Fruit fly (Drosophila melanogaster) whole organism, embryonic: ENCODE results near the gene CG7565.
A peak's percentile ranks its signal among the peaks of the same experiment; 100 is the strongest.

ENCODE experiments used
- Bteb2 ChIP-seq: fragments of 200-800 bp; sonication (Bioruptor generic); optimal IDR thresholded peaks from 2 replicates; lab custom pipeline; 2016; ENCODE audit warnings: missing biosample characterization, missing genetic modification characterization
- CG10147 ChIP-seq: fragments of 200-800 bp; sonication (Bioruptor generic); optimal IDR thresholded peaks from 2 replicates; lab custom pipeline; 2019; ENCODE audit warnings: missing biosample characterization, mild to moderate bottlenecking, missing genetic modification characterization, moderate library complexity
- CG1024 ChIP-seq: fragments of 200-800 bp; sonication (Bioruptor generic); IDR thresholded peaks from 2 replicates; pipeline ENCODE4 v1.3.6; 2022; ENCODE audit warnings: missing biosample characterization, missing genetic modification characterization
- CG11398 ChIP-seq: fragments of 200-800 bp; sonication (Bioruptor generic); optimal IDR thresholded peaks from 2 replicates; lab custom pipeline; 2016; ENCODE audit warnings: missing biosample characterization, missing genetic modification characterization
- CG11560 ChIP-seq: fragments of 200-800 bp; sonication (Bioruptor generic); IDR thresholded peaks from 3 replicates; pipeline ENCODE4 v1.3.6; 2022; ENCODE audit warnings: missing biosample characterization, missing genetic modification characterization
- CG11696 ChIP-seq: fragments of 200-800 bp; sonication (Bioruptor generic); IDR thresholded peaks from 2 replicates; pipeline ENCODE4 v1.3.6; 2022; ENCODE audit warnings: missing biosample characterization, missing genetic modification characterization
- CG12104 ChIP-seq: fragments of 200-800 bp; sonication (Bioruptor generic); optimal IDR thresholded peaks from 3 replicates; lab custom pipeline; 2016; ENCODE audit warnings: missing biosample characterization, missing genetic modification characterization
- CG12219 ChIP-seq: fragments of 200-800 bp; sonication (Bioruptor generic); optimal IDR thresholded peaks from 3 replicates; lab custom pipeline; 2018; ENCODE audit warnings: missing biosample characterization, mild to moderate bottlenecking, missing genetic modification characterization
- CG14710 ChIP-seq: fragments of 200-800 bp; sonication (Bioruptor generic); optimal IDR thresholded peaks from 3 replicates; lab custom pipeline; 2019; ENCODE audit warnings: missing biosample characterization, mild to moderate bottlenecking, missing genetic modification characterization, moderate library complexity
- CG15011 ChIP-seq: fragments of 200-800 bp; sonication (Bioruptor generic); optimal IDR thresholded peaks from 3 replicates; lab custom pipeline; 2018; ENCODE audit warnings: missing biosample characterization, mild to moderate bottlenecking, missing genetic modification characterization
- CG15269 ChIP-seq: fragments of 200-800 bp; sonication (Bioruptor generic); optimal IDR thresholded peaks from 2 replicates; lab custom pipeline; 2018; ENCODE audit warnings: missing biosample characterization, mild to moderate bottlenecking, missing genetic modification characterization, moderate library complexity
- CG15696 ChIP-seq: fragments of 200-800 bp; sonication (Bioruptor generic); optimal IDR thresholded peaks from 2 replicates; lab custom pipeline; 2019; ENCODE audit warnings: missing biosample characterization, mild to moderate bottlenecking, missing genetic modification characterization, moderate library complexity
- CG16815 ChIP-seq: fragments of 200-800 bp; sonication (Bioruptor generic); optimal IDR thresholded peaks from 3 replicates; lab custom pipeline; 2017; ENCODE audit warnings: missing biosample characterization, mild to moderate bottlenecking, missing genetic modification characterization
- CG17359 ChIP-seq: fragments of 200-800 bp; sonication (Bioruptor generic); optimal IDR thresholded peaks from 3 replicates; lab custom pipeline; 2018; ENCODE audit warnings: missing biosample characterization, mild to moderate bottlenecking, missing genetic modification characterization, moderate library complexity
- CG1832 ChIP-seq: fragments of 200-800 bp; sonication (Bioruptor generic); optimal IDR thresholded peaks from 2 replicates; lab custom pipeline; 2017; ENCODE audit warnings: missing biosample characterization, mild to moderate bottlenecking, missing genetic modification characterization, inconsistent platforms
- CG18476 ChIP-seq: fragments of 200-800 bp; sonication (Bioruptor generic); optimal IDR thresholded peaks from 2 replicates; lab custom pipeline; 2016; ENCODE audit warnings: missing biosample characterization, mild to moderate bottlenecking, missing genetic modification characterization
- CG2129 ChIP-seq: fragments of 200-800 bp; sonication (Bioruptor generic); IDR thresholded peaks from 2 replicates; pipeline ENCODE4 v1.3.6; 2022; ENCODE audit warnings: missing biosample characterization, missing genetic modification characterization; ENCODE audit not compliant: partially characterized antibody
- CG2712 ChIP-seq: fragments of 200-800 bp; optimal IDR thresholded peaks from 3 replicates; lab custom pipeline; 2019; ENCODE audit warnings: missing biosample characterization, mild to moderate bottlenecking, missing genetic modification characterization, moderate library complexity
- CG31365 ChIP-seq: fragments of 200-800 bp; sonication (Bioruptor generic); optimal IDR thresholded peaks from 2 replicates; lab custom pipeline; 2018; ENCODE audit warnings: missing biosample characterization, mild to moderate bottlenecking, missing genetic modification characterization
- CG31388 ChIP-seq: fragments of 200-800 bp; sonication (Bioruptor generic); optimal IDR thresholded peaks from 2 replicates; lab custom pipeline; 2016; ENCODE audit warnings: missing biosample characterization, missing genetic modification characterization
- CG34224 ChIP-seq: fragments of 200-800 bp; sonication (Bioruptor generic); IDR thresholded peaks from 3 replicates; pipeline ENCODE4 v1.3.6; 2022; ENCODE audit warnings: missing biosample characterization, missing genetic modification characterization; ENCODE audit not compliant: partially characterized antibody
- CG4328 ChIP-seq: fragments of 200-800 bp; sonication (Bioruptor generic); optimal IDR thresholded peaks from 3 replicates; lab custom pipeline; 2017; ENCODE audit warnings: missing biosample characterization, missing genetic modification reagents, missing genetic modification characterization
- CG4617 ChIP-seq: fragments of 200-800 bp; sonication (Bioruptor generic); optimal IDR thresholded peaks from 3 replicates; lab custom pipeline; 2016; ENCODE audit warnings: missing biosample characterization, missing genetic modification characterization, borderline replicate concordance
- CG8290 ChIP-seq, 3 experiments: fragments of 200-800 bp; sonication (Bioruptor generic); optimal IDR thresholded peaks; 2 replicates each; lab custom pipeline; 2016 to 2019; ENCODE audit warnings: missing biosample characterization in 3 of 3, missing genetic modification characterization in 3 of 3, mild to moderate bottlenecking in 2 of 3, moderate library complexity in 1 of 3
- CG8388 ChIP-seq: fragments of 200-800 bp; sonication (Bioruptor generic); optimal IDR thresholded peaks from 2 replicates; lab custom pipeline; 2019; ENCODE audit warnings: missing biosample characterization, mild to moderate bottlenecking, missing genetic modification characterization, moderate library complexity
- CrebB ChIP-seq: fragments of 200-800 bp; sonication (Bioruptor generic); optimal IDR thresholded peaks from 3 replicates; lab custom pipeline; 2018; ENCODE audit warnings: missing biosample characterization, mild to moderate bottlenecking, missing genetic modification characterization
- D19A ChIP-seq: fragments of 200-800 bp; optimal IDR thresholded peaks from 3 replicates; lab custom pipeline; 2019; ENCODE audit warnings: missing biosample characterization, mild to moderate bottlenecking, missing genetic modification characterization, moderate library complexity
- Dbx ChIP-seq: fragments of 200-800 bp; sonication (Bioruptor generic); IDR thresholded peaks from 3 replicates; pipeline ENCODE4 v1.3.6; 2022; ENCODE audit warnings: missing biosample characterization, missing genetic modification characterization
- E2f1 ChIP-seq: fragments of 200-800 bp; sonication (Bioruptor generic); IDR thresholded peaks from 2 replicates; pipeline ENCODE4 v1.3.6; 2022; ENCODE audit warnings: missing biosample characterization, missing genetic modification characterization
- Hr51 ChIP-seq, 2 experiments: fragments of 200-800 bp; sonication (Bioruptor generic); optimal IDR thresholded peaks; 2 replicates in 1 of 2; 3 replicates in 1 of 2; lab custom pipeline; 2016 to 2018; ENCODE audit warnings: missing biosample characterization in 2 of 2, missing genetic modification characterization in 2 of 2, mild to moderate bottlenecking in 1 of 2, moderate library complexity in 1 of 2
- Nf-YA ChIP-seq: fragments of 200-800 bp; sonication (Bioruptor generic); IDR thresholded peaks from 2 replicates; pipeline ENCODE4 v1.3.6; 2022; ENCODE audit warnings: missing biosample characterization, missing genetic modification characterization
- NfI ChIP-seq: fragments of 200-800 bp; sonication (Bioruptor generic); optimal IDR thresholded peaks from 3 replicates; lab custom pipeline; 2018; ENCODE audit warnings: missing biosample characterization, mild to moderate bottlenecking, missing genetic modification characterization, moderate library complexity
- PHDP ChIP-seq: fragments of 200-800 bp; sonication (Bioruptor generic); optimal IDR thresholded peaks from 3 replicates; lab custom pipeline; 2018; ENCODE audit warnings: missing biosample characterization, mild to moderate bottlenecking, missing genetic modification characterization, moderate library complexity
- Six4 ChIP-seq: fragments of 200-800 bp; sonication (Bioruptor generic); optimal IDR thresholded peaks from 2 replicates; lab custom pipeline; 2016; ENCODE audit warnings: missing biosample characterization, missing genetic modification characterization
- Sox100B ChIP-seq: fragments of 200-800 bp; sonication (Bioruptor generic); optimal IDR thresholded peaks from 3 replicates; lab custom pipeline; 2018; ENCODE audit warnings: missing biosample characterization, mild to moderate bottlenecking, missing genetic modification characterization
- cato ChIP-seq: fragments of 200-800 bp; sonication (Bioruptor generic); optimal IDR thresholded peaks from 2 replicates; lab custom pipeline; 2016; ENCODE audit warnings: missing biosample characterization, missing genetic modification characterization, borderline replicate concordance
- ci ChIP-seq: fragments of 200-800 bp; sonication (Bioruptor generic); IDR thresholded peaks from 3 replicates; pipeline ENCODE4 v1.3.6; 2022; ENCODE audit warnings: missing biosample characterization, missing genetic modification characterization
- gro ChIP-seq: fragments of 200-800 bp; sonication (Bioruptor generic); optimal IDR thresholded peaks from 2 replicates; lab custom pipeline; 2016; ENCODE audit warnings: missing biosample characterization, missing genetic modification characterization
- hth ChIP-seq: fragments of >200 bp; optimal IDR thresholded peaks from 2 replicates; lab custom pipeline; 2017; ENCODE audit warnings: inconsistent platforms
- ken ChIP-seq: fragments of 200-800 bp; sonication (Bioruptor generic); IDR thresholded peaks from 3 replicates; pipeline ENCODE4 v1.3.6; 2022; ENCODE audit warnings: missing biosample characterization, missing genetic modification characterization
- lbe ChIP-seq: fragments of 200-800 bp; sonication (Bioruptor generic); optimal IDR thresholded peaks from 2 replicates; lab custom pipeline; 2016; ENCODE audit warnings: missing biosample characterization, mild to moderate bottlenecking, missing genetic modification characterization
- p53 ChIP-seq: fragments of 200-800 bp; sonication (Bioruptor generic); optimal IDR thresholded peaks from 2 replicates; lab custom pipeline; 2016; ENCODE audit warnings: missing biosample characterization, missing genetic modification characterization
- run ChIP-seq: fragments of 200-800 bp; sonication (Bioruptor generic); optimal IDR thresholded peaks from 3 replicates; lab custom pipeline; 2018; ENCODE audit warnings: missing biosample characterization, mild to moderate bottlenecking, missing genetic modification characterization
- sc ChIP-seq, 3 experiments: fragments of >200 bp in 2 of 3; fragments of 200-800 bp in 1 of 3; sonication (Bioruptor generic) in 1 of 3; optimal IDR thresholded peaks; 2 replicates in 2 of 3; 3 replicates in 1 of 3; lab custom pipeline; 2017; ENCODE audit warnings: mild to moderate bottlenecking in 1 of 3, missing biosample characterization in 1 of 3, missing genetic modification characterization in 1 of 3, missing genetic modification reagents in 1 of 3
- sens ChIP-seq: fragments of 200-800 bp; sonication (Bioruptor generic); peaks from one replicate; lab custom pipeline; 2016; ENCODE audit warnings: missing biosample characterization, missing genetic modification characterization
- tna ChIP-seq: fragments of 200-800 bp; sonication (Bioruptor generic); IDR thresholded peaks from 2 replicates; pipeline ENCODE4 v1.3.6; 2022; ENCODE audit warnings: missing biosample characterization, missing genetic modification characterization; ENCODE audit not compliant: partially characterized antibody
- vfl ChIP-seq: fragments of 200-800 bp; sonication (Bioruptor generic); optimal IDR thresholded peaks from 2 replicates; lab custom pipeline; 2016; ENCODE audit warnings: missing biosample characterization, missing genetic modification characterization
- yki ChIP-seq: fragments of >200 bp; optimal IDR thresholded peaks from 3 replicates; lab custom pipeline; 2018
- zfh1 ChIP-seq: fragments of 200-800 bp; sonication (Bioruptor generic); IDR thresholded peaks from 3 replicates; pipeline ENCODE4 v1.3.6; 2022; ENCODE audit warnings: missing biosample characterization, missing genetic modification characterization

Gene CG7565

dm6 chr3L:8127712-8128210 lies 36.2 kb upstream of the CG7565 start, which contains the start of the genes Cds and Uba2 (continued):
- TF ChIP-seq ken (GFP tag; lab: Robert Waterston, UW) (peak; percentile 90), Nf-YA (GFP tag; lab: Robert Waterston, UW) (peak; percentile 69), sc (optimal IDR thresholded peaks at IDR 0.05; lab: Kevin White, UChicago) (no peak), sc (GFP tag; optimal IDR thresholded peaks at IDR 0.05; lab: Kevin White, UChicago) (peak; percentile 85), run (tag; lab: Kevin White, UChicago) (peak; percentile 62), ci (GFP tag; lab: Robert Waterston, UW) (peak; percentile 90), CG15696 (tag; lab: Kevin White, UChicago) (peak; percentile 93), CG4617 (peak; percentile 88), CG16815 (GFP tag; lab: Kevin White, UChicago) (peak; percentile 87), Hr51 (GFP tag; optimal IDR thresholded peaks at IDR 0.05; lab: Kevin White, UChicago) (peak; percentile 87 to 93), CG2129 (GFP tag; lab: Robert Waterston, UW) (no peak), CG1832 (GFP tag; lab: Kevin White, UChicago) (no peak), CrebB (tag; lab: Kevin White, UChicago) (peak; percentile 85), D19A (tag; lab: Kevin White, UChicago) (no peak), CG15269 (tag; lab: Kevin White, UChicago) (peak; percentile 93), Sox100B (GFP tag; lab: Kevin White, UChicago) (peak; percentile 90), CG2712 (tag; lab: Kevin White, UChicago) (peak; percentile 94), CG34224 (GFP tag; lab: Robert Waterston, UW) (no peak), p53 (peak; percentile 40), CG11398 (GFP tag; lab: Kevin White, UChicago) (peak; percentile 77), CG11560 (tag; lab: Robert Waterston, UW) (peak; percentile 84), Bteb2 (GFP tag; lab: Kevin White, UChicago) (peak; percentile 71), gro (GFP tag; lab: Kevin White, UChicago) (peak; percentile 81), CG14710 (peak; percentile 95), CG18476 (GFP tag; lab: Kevin White, UChicago) (peak; percentile 86), lbe (GFP tag; lab: Kevin White, UChicago) (peak; percentile 91), NfI (GFP tag; lab: Kevin White, UChicago) (peak; percentile 95), cato (GFP tag; lab: Kevin White, UChicago) (peak; percentile 90), CG8290 (GFP tag; optimal IDR thresholded peaks at IDR 0.05; lab: Kevin White, UChicago) (peak; percentile 82), CG8290 (tag; optimal IDR thresholded peaks at IDR 0.05; lab: Kevin White, UChicago) (peak; percentile 61 to 83), vfl (GFP tag; lab: Kevin White, UChicago) (peak; percentile 85), Six4 (GFP tag; lab: Kevin White, UChicago) (peak; percentile 87), PHDP (tag; lab: Kevin White, UChicago) (peak; percentile 95), CG12104 (GFP tag; lab: Kevin White, UChicago) (peak; percentile 91), Dbx (GFP tag; lab: Robert Waterston, UW) (peak; percentile 95), tna (GFP tag; lab: Robert Waterston, UW) (no peak), CG31388 (peak; percentile 73), sens (peak; percentile 96), zfh1 (peak; percentile 89), CG4328 (GFP tag; lab: Kevin White, UChicago) (peak; percentile 93), CG31365 (peak; percentile 38), yki (lab: Kevin White, UChicago) (no peak), CG11696 (GFP tag; lab: Robert Waterston, UW) (peak; percentile 67), CG1024 (peak; percentile 69), CG15011 (GFP tag; lab: Kevin White, UChicago) (no peak), E2f1 (GFP tag; lab: Robert Waterston, UW) (peak; percentile 88), CG17359 (tag; lab: Kevin White, UChicago) (peak; percentile 92), CG8388 (GFP tag; lab: Kevin White, UChicago) (peak; percentile 90), CG10147 (GFP tag; lab: Kevin White, UChicago) (peak; percentile 93), CG12219 (GFP tag; lab: Kevin White, UChicago) (peak; percentile 71), hth (lab: Kevin White, UChicago) (no peak)
